Fruit fly (Drosophila melanogaster) whole organism, pupa: Measurements from ENCODE around the gene CG43169.

ENCODE experiments used
- CG10348 ChIP-seq: fragments of 200-800 bp; sonication (Bioruptor generic); IDR thresholded peaks from 2 replicates; pipeline ENCODE4 v1.3.6; 2022; ENCODE audit warnings: missing biosample characterization, missing genetic modification characterization
- CG12605 ChIP-seq: fragments of 200-800 bp; sonication (Bioruptor generic); IDR thresholded peaks from 2 replicates; pipeline ENCODE4 v1.3.6; 2022; ENCODE audit warnings: missing biosample characterization, missing genetic modification characterization
- CG13204 ChIP-seq: fragments of 200-800 bp; sonication (Bioruptor generic); optimal IDR thresholded peaks from 2 replicates; lab custom pipeline; 2018; ENCODE audit warnings: missing biosample characterization, mild to moderate bottlenecking, missing genetic modification characterization, moderate library complexity
- CG14655 ChIP-seq: fragments of 200-800 bp; sonication (Bioruptor generic); optimal IDR thresholded peaks from 3 replicates; lab custom pipeline; 2017; ENCODE audit warnings: mild to moderate bottlenecking, missing biosample characterization, missing genetic modification reagents, missing genetic modification characterization
- CG15710 ChIP-seq: fragments of 200-800 bp; sonication (Bioruptor generic); optimal IDR thresholded peaks from 2 replicates; lab custom pipeline; 2018; ENCODE audit warnings: missing biosample characterization, mild to moderate bottlenecking, missing genetic modification characterization, moderate library complexity
- CG17806 ChIP-seq: fragments of 200-800 bp; sonication (Bioruptor generic); optimal IDR thresholded peaks from 2 replicates; lab custom pipeline; 2018; ENCODE audit warnings: missing biosample characterization, mild to moderate bottlenecking, missing genetic modification characterization, moderate library complexity
- CG32121 ChIP-seq: fragments of 200-800 bp; sonication (Bioruptor generic); IDR thresholded peaks from 2 replicates; pipeline ENCODE4 v1.3.6; 2022; ENCODE audit warnings: missing biosample characterization, missing genetic modification characterization
- CG34367 ChIP-seq: fragments of 200-800 bp; sonication (Bioruptor generic); optimal IDR thresholded peaks from 2 replicates; lab custom pipeline; 2018; ENCODE audit warnings: missing biosample characterization, mild to moderate bottlenecking, missing genetic modification characterization
- CG4496 ChIP-seq: fragments of 200-800 bp; sonication (Bioruptor generic); IDR thresholded peaks from 3 replicates; pipeline ENCODE4 v1.3.6; 2022; ENCODE audit warnings: missing biosample characterization, missing genetic modification characterization
- CG8159 ChIP-seq: fragments of 200-800 bp; sonication (Bioruptor generic); optimal IDR thresholded peaks from 3 replicates; lab custom pipeline; 2018; ENCODE audit warnings: missing biosample characterization, mild to moderate bottlenecking, missing genetic modification characterization, moderate library complexity
- CG8301 ChIP-seq: fragments of 200-800 bp; sonication (Bioruptor generic); optimal IDR thresholded peaks from 2 replicates; lab custom pipeline; 2018; ENCODE audit warnings: missing biosample characterization, mild to moderate bottlenecking, missing genetic modification characterization
- CG9948 ChIP-seq: fragments of 200-800 bp; sonication (Bioruptor generic); optimal IDR thresholded peaks from 2 replicates; lab custom pipeline; 2018; ENCODE audit warnings: missing biosample characterization, mild to moderate bottlenecking, missing genetic modification characterization, moderate library complexity
- D1 ChIP-seq: fragments of 200-800 bp; sonication (Bioruptor generic); optimal IDR thresholded peaks from 2 replicates; lab custom pipeline; 2018; ENCODE audit warnings: missing biosample characterization, mild to moderate bottlenecking, missing genetic modification characterization, moderate library complexity
- EcR ChIP-seq: fragments of 200-800 bp; sonication (Bioruptor generic); optimal IDR thresholded peaks from 3 replicates; lab custom pipeline; 2019; ENCODE audit warnings: missing biosample characterization, missing genetic modification characterization, mild to moderate bottlenecking, moderate library complexity, missing genetic modification reagents
- Ets98B ChIP-seq: fragments of 200-800 bp; sonication (Bioruptor generic); IDR thresholded peaks from 2 replicates; pipeline ENCODE4 v1.3.6; 2022; ENCODE audit warnings: missing biosample characterization, missing genetic modification characterization
- Pif1A ChIP-seq: fragments of 200-800 bp; sonication (Bioruptor generic); optimal IDR thresholded peaks from 3 replicates; lab custom pipeline; 2016; ENCODE audit warnings: missing biosample characterization, missing genetic modification characterization
- Pif1B ChIP-seq: fragments of 200-800 bp; sonication (Bioruptor generic); optimal IDR thresholded peaks from 3 replicates; lab custom pipeline; 2016; ENCODE audit warnings: missing biosample characterization, missing genetic modification characterization
- Snoo ChIP-seq: fragments of 200-800 bp; sonication (Bioruptor generic); optimal IDR thresholded peaks from 3 replicates; lab custom pipeline; 2017; ENCODE audit warnings: missing biosample characterization, mild to moderate bottlenecking, missing genetic modification characterization, inconsistent platforms
- fd96Ca ChIP-seq: fragments of 200-800 bp; sonication (Bioruptor generic); IDR thresholded peaks from 3 replicates; pipeline ENCODE4 v1.3.6; 2022; ENCODE audit warnings: missing biosample characterization, missing genetic modification characterization
- gl ChIP-seq: fragments of 200-800 bp; sonication (Bioruptor generic); optimal IDR thresholded peaks from 2 replicates; lab custom pipeline; 2018; ENCODE audit warnings: missing biosample characterization, mild to moderate bottlenecking, missing genetic modification characterization
- rn ChIP-seq: fragments of 200-800 bp; sonication (Bioruptor generic); IDR thresholded peaks from 2 replicates; pipeline ENCODE4 v1.3.6; 2022; ENCODE audit warnings: missing biosample characterization, missing genetic modification characterization

CG43169 gene

dm6 chr3L:8860746-8861145, 27.7 kb downstream of the CG43169 start:
- TF ChIP-seq CG17806 (tag; lab: Kevin White, UChicago) (no peak), Snoo (tag; lab: Kevin White, UChicago) (no peak), CG13204 (GFP tag; lab: Kevin White, UChicago) (no peak), Ets98B (no peak), CG4496 (no peak), CG34367 (tag; lab: Kevin White, UChicago) (no peak), rn (GFP tag; lab: Robert Waterston, UW) (no peak), CG9948 (tag; lab: Kevin White, UChicago) (no peak), D1 (tag; lab: Kevin White, UChicago) (no peak), CG8159 (tag; lab: Kevin White, UChicago) (no peak), CG12605 (GFP tag; lab: Robert Waterston, UW) (no peak), CG14655 (GFP tag; lab: Kevin White, UChicago) (no peak), CG10348 (no peak), CG32121 (GFP tag; lab: Robert Waterston, UW) (no peak), CG8301 (tag; lab: Kevin White, UChicago) (no peak), gl (tag; lab: Kevin White, UChicago) (no peak), CG15710 (no peak), Pif1A (no peak)

- TF ChIP-seq rn (GFP tag; lab: Robert Waterston, UW) = no peak
- TF ChIP-seq CG8301 (tag; lab: Kevin White, UChicago) = peak; percentile 74
- no peak for TF ChIP-seq CG4496
- peak; percentile 73 for TF ChIP-seq CG9948 (tag; lab: Kevin White, UChicago)
- peak; percentile 2 for TF ChIP-seq CG34367 (tag; lab: Kevin White, UChicago)
- TF ChIP-seq D1 (tag; lab: Kevin White, UChicago) = peak; percentile 36
- no peak for TF ChIP-seq CG10348
- TF ChIP-seq CG15710 = peak; percentile 6
- peak; percentile 76 for TF ChIP-seq CG14655 (GFP tag; lab: Kevin White, UChicago)
- TF ChIP-seq Pif1B (GFP tag; lab: Kevin White, UChicago) = peak; percentile 28
- no peak for TF ChIP-seq gl (tag; lab: Kevin White, UChicago)
- peak; percentile 48 for TF ChIP-seq Pif1A
- TF ChIP-seq CG32121 (GFP tag; lab: Robert Waterston, UW) = no peak
- no peak for TF ChIP-seq Snoo (tag; lab: Kevin White, UChicago)
- TF ChIP-seq CG17806 (tag; lab: Kevin White, UChicago) = peak; percentile 75
- TF ChIP-seq EcR (GFP tag; lab: Kevin White, UChicago) = no peak
- no peak for TF ChIP-seq fd96Ca
- no peak for TF ChIP-seq CG13204 (GFP tag; lab: Kevin White, UChicago)
- peak; percentile 40 for TF ChIP-seq CG8159 (tag; lab: Kevin White, UChicago)
- no peak for TF ChIP-seq CG12605 (GFP tag; lab: Robert Waterston, UW)
- TF ChIP-seq Ets98B = no peak
- TF ChIP-seq, all 21 proteins: peak for 10
These were observed 28.5 kb downstream of the CG43169 start for dm6 chr3L:8859936-8860335.

dm6 chr3L:8857648-8858362, 30.6 kb downstream of the CG43169 start:
- TF ChIP-seq D1 (tag; lab: Kevin White, UChicago) (no peak), CG8301 (tag; lab: Kevin White, UChicago) (no peak), EcR (GFP tag; lab: Kevin White, UChicago) (no peak), CG17806 (tag; lab: Kevin White, UChicago) (no peak), gl (tag; lab: Kevin White, UChicago) (no peak), CG4496 (no peak), Snoo (tag; lab: Kevin White, UChicago) (no peak), CG10348 (no peak), fd96Ca (no peak), CG8159 (tag; lab: Kevin White, UChicago) (no peak), Ets98B (no peak), Pif1A (no peak), CG12605 (GFP tag; lab: Robert Waterston, UW) (no peak)

dm6 chr3L:8856875-8857274, 31.6 kb downstream of the CG43169 start:
- TF ChIP-seq CG34367 (tag; lab: Kevin White, UChicago) (no peak), fd96Ca (no peak), CG10348 (no peak), CG12605 (GFP tag; lab: Robert Waterston, UW) (no peak), CG32121 (GFP tag; lab: Robert Waterston, UW) (no peak)

- TF ChIP-seq rn (GFP tag; lab: Robert Waterston, UW) = no peak
- TF ChIP-seq CG32121 (GFP tag; lab: Robert Waterston, UW) = peak; percentile 56
- no peak for TF ChIP-seq CG9948 (tag; lab: Kevin White, UChicago)
- no peak for TF ChIP-seq CG10348
- TF ChIP-seq EcR (GFP tag; lab: Kevin White, UChicago) = no peak
- no peak for TF ChIP-seq CG4496
- TF ChIP-seq Pif1B (GFP tag; lab: Kevin White, UChicago) = no peak
- no peak for TF ChIP-seq Ets98B
- TF ChIP-seq, all 21 proteins: peak for 1
These were observed 33.2 kb downstream of the CG43169 start for dm6 chr3L:8855262-8855661.

- TF ChIP-seq Pif1A (no peak), CG32121 (GFP tag; lab: Robert Waterston, UW) (0 out of 2 replicates have a peak, but pooled peaks have one; percentile 18), rn (GFP tag; lab: Robert Waterston, UW) (no peak), CG14655 (GFP tag; lab: Kevin White, UChicago) (peak; percentile 19), CG15710 (no peak), Ets98B (no peak), CG13204 (GFP tag; lab: Kevin White, UChicago) (no peak), CG12605 (GFP tag; lab: Robert Waterston, UW) (no peak), CG9948 (tag; lab: Kevin White, UChicago) (no peak), CG10348 (no peak), EcR (GFP tag; lab: Kevin White, UChicago) (no peak), CG4496 (peak; percentile 43; the same call in 1 of the 3 replicates), CG8301 (tag; lab: Kevin White, UChicago) (peak; percentile 30), CG17806 (tag; lab: Kevin White, UChicago) (no peak), fd96Ca (0 out of 3 replicates have a peak, but pooled peaks have one; percentile 44), Pif1B (GFP tag; lab: Kevin White, UChicago) (no peak), D1 (tag; lab: Kevin White, UChicago) (no peak), CG8159 (tag; lab: Kevin White, UChicago) (no peak), CG34367 (tag; lab: Kevin White, UChicago) (no peak), gl (tag; lab: Kevin White, UChicago) (no peak), Snoo (tag; lab: Kevin White, UChicago) (no peak)
These were observed 35.1 kb downstream of the CG43169 start for dm6 chr3L:8853382-8853781.
